Worm (Caenorhabditis elegans): ENCODE data around the gene sph-1.

DNA sequence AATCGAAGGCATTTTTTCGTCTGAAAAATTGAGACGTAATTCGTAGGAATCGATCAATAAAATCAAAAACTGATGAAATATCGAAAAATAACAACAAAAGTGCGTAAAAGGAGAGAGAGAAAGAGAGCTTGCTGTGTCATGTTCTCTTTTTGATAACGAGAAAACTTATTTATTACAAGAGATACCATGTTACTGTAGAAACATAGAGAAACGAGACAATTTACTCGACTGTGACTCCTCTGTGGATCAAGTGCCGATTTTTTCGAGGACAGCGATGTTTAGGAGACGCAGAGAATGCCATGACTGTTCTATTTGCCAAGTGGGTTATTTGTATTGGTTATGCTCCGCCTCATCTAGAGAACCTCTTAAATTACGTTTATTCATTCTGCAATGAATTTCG is at the start of gene sph-1:
- TF ChIP-seq hmbx-1 (tag; optimal IDR thresholded peaks at IDR 0.05) (no peak), ceh-13 (GFP tag; optimal IDR thresholded peaks at IDR 0.05) (no peak), flt-1 (GFP tag; IDR thresholded peaks at IDR 0.05) (no peak), F13C5.2 (tag; optimal IDR thresholded peaks at IDR 0.05) (no peak), scrt-1 (GFP tag; IDR thresholded peaks at IDR 0.05) (no peak), hnd-1 (tag; optimal IDR thresholded peaks at IDR 0.05) (no peak), tbx-37 (GFP tag; conservative IDR thresholded peaks at IDR 0.05) (no peak), ama-1 (optimal IDR thresholded peaks at IDR 0.05) (no peak), pes-1 (GFP tag; IDR thresholded peaks at IDR 0.05) (no peak), tra-4 (tag; optimal IDR thresholded peaks at IDR 0.05) (no peak)
